Fruit fly (Drosophila melanogaster) whole organism, embryonic: ENCODE results near the gene path.

Source experiments
- Adf1 ChIP-seq: fragments of 200-800 bp; sonication (Bioruptor generic); IDR thresholded peaks from 2 replicates; pipeline ENCODE4 v1.3.6; 2022; ENCODE audit warnings: missing biosample characterization, missing genetic modification characterization
- Bgb ChIP-seq: fragments of 200-800 bp; sonication (Bioruptor generic); IDR thresholded peaks from 2 replicates; pipeline ENCODE4 v1.3.6; 2022; ENCODE audit warnings: missing biosample characterization, missing genetic modification characterization; ENCODE audit not compliant: partially characterized antibody
- CG11247 ChIP-seq: fragments of 200-800 bp; sonication (Bioruptor generic); IDR thresholded peaks from 2 replicates; pipeline ENCODE4 v1.3.6; 2022; ENCODE audit warnings: missing biosample characterization, missing genetic modification characterization
- CG12391 ChIP-seq: fragments of 200-800 bp; sonication (Bioruptor generic); optimal IDR thresholded peaks from 3 replicates; lab custom pipeline; 2018; ENCODE audit warnings: missing biosample characterization, mild to moderate bottlenecking, missing genetic modification characterization, moderate library complexity
- CG13287 ChIP-seq: fragments of 200-800 bp; sonication (Bioruptor generic); IDR thresholded peaks from 2 replicates; pipeline ENCODE4 v1.3.6; 2022; ENCODE audit warnings: missing biosample characterization, missing genetic modification characterization; ENCODE audit not compliant: partially characterized antibody
- CG14965 ChIP-seq: fragments of 200-800 bp; sonication (Bioruptor generic); optimal IDR thresholded peaks from 2 replicates; lab custom pipeline; 2016; ENCODE audit warnings: missing biosample characterization, missing genetic modification characterization, borderline replicate concordance
- CG15514 ChIP-seq: fragments of 200-800 bp; sonication (Bioruptor generic); optimal IDR thresholded peaks from 3 replicates; lab custom pipeline; 2017; ENCODE audit warnings: missing biosample characterization, missing genetic modification characterization, mild to moderate bottlenecking, moderate library complexity, missing genetic modification reagents
- CG18599 ChIP-seq: fragments of 200-800 bp; sonication (Bioruptor generic); optimal IDR thresholded peaks from 3 replicates; lab custom pipeline; 2017; ENCODE audit warnings: missing biosample characterization, missing genetic modification characterization, mild to moderate bottlenecking, moderate library complexity, missing genetic modification reagents
- CG33213 ChIP-seq: fragments of 200-800 bp; sonication (Bioruptor generic); optimal IDR thresholded peaks from 3 replicates; lab custom pipeline; 2016; ENCODE audit warnings: missing biosample characterization, missing genetic modification characterization
- CG3407 ChIP-seq: fragments of 200-800 bp; sonication (Bioruptor generic); optimal IDR thresholded peaks from 2 replicates; lab custom pipeline; 2018; ENCODE audit warnings: missing biosample characterization, mild to moderate bottlenecking, missing genetic modification characterization
- CG3838 ChIP-seq: fragments of 200-800 bp; sonication (Bioruptor generic); optimal IDR thresholded peaks from 3 replicates; lab custom pipeline; 2016; ENCODE audit warnings: missing biosample characterization, missing genetic modification characterization
- CG3995 ChIP-seq: fragments of 200-800 bp; sonication (Bioruptor generic); optimal IDR thresholded peaks from 3 replicates; lab custom pipeline; 2016; ENCODE audit warnings: missing biosample characterization, missing genetic modification characterization
- CG8281 ChIP-seq: fragments of 200-800 bp; sonication (Bioruptor generic); optimal IDR thresholded peaks from 2 replicates; lab custom pipeline; 2018; ENCODE audit warnings: missing biosample characterization, mild to moderate bottlenecking, missing genetic modification characterization, moderate library complexity
- CG8478 ChIP-seq: fragments of >200 bp; optimal IDR thresholded peaks from 2 replicates; lab custom pipeline; 2018
- CG9215 ChIP-seq: fragments of 200-800 bp; sonication (Bioruptor generic); IDR thresholded peaks from 2 replicates; pipeline ENCODE4 v1.3.6; 2022; ENCODE audit warnings: missing biosample characterization, missing genetic modification characterization
- CG9727 ChIP-seq: fragments of 200-800 bp; sonication (Bioruptor generic); optimal IDR thresholded peaks from 3 replicates; lab custom pipeline; 2017; ENCODE audit warnings: missing biosample characterization, mild to moderate bottlenecking, missing genetic modification characterization
- CTCF ChIP-seq: fragments of 200-800 bp; sonication (Bioruptor generic); optimal IDR thresholded peaks from 2 replicates; lab custom pipeline; 2017; ENCODE audit warnings: missing biosample characterization, mild to moderate bottlenecking, missing genetic modification characterization, moderate library complexity
- CoRest ChIP-seq: fragments of 200-800 bp; sonication (Bioruptor generic); optimal IDR thresholded peaks from 3 replicates; lab custom pipeline; 2018; ENCODE audit warnings: missing biosample characterization, mild to moderate bottlenecking, missing genetic modification characterization, moderate library complexity
- Drgx ChIP-seq: fragments of 200-800 bp; sonication (Bioruptor generic); IDR thresholded peaks from 2 replicates; pipeline ENCODE4 v1.3.6; 2022; ENCODE audit warnings: missing biosample characterization, missing genetic modification characterization
- GATAe ChIP-seq: fragments of 200-800 bp; sonication (Bioruptor generic); conservative IDR thresholded peaks from 2 replicates; pipeline ENCODE4 v1.3.6; 2022; ENCODE audit warnings: missing biosample characterization, missing genetic modification characterization
- HLHmδ ChIP-seq: fragments of 200-800 bp; sonication (Bioruptor generic); optimal IDR thresholded peaks from 2 replicates; lab custom pipeline; 2018; ENCODE audit warnings: missing biosample characterization, mild to moderate bottlenecking, missing genetic modification characterization, moderate library complexity
- HmgZ ChIP-seq: fragments of 200-800 bp; sonication (Bioruptor generic); optimal IDR thresholded peaks from 2 replicates; lab custom pipeline; 2018; ENCODE audit warnings: missing biosample characterization, mild to moderate bottlenecking, missing genetic modification characterization
- Hr3 ChIP-seq: fragments of 200-800 bp; sonication (Bioruptor generic); optimal IDR thresholded peaks from 3 replicates; lab custom pipeline; 2016; ENCODE audit warnings: missing biosample characterization, missing genetic modification characterization
- Jarid2 ChIP-seq: fragments of 200-800 bp; sonication (Bioruptor generic); optimal IDR thresholded peaks from 3 replicates; lab custom pipeline; 2017; ENCODE audit warnings: mild to moderate bottlenecking, missing biosample characterization, missing genetic modification reagents, missing genetic modification characterization
- Mrtf ChIP-seq: fragments of 200-800 bp; sonication (Bioruptor generic); IDR thresholded peaks from 3 replicates; pipeline ENCODE4 v1.3.6; 2022; ENCODE audit warnings: missing biosample characterization, missing genetic modification characterization
- NC2α ChIP-seq: fragments of 200-800 bp; sonication (Bioruptor generic); optimal IDR thresholded peaks from 2 replicates; lab custom pipeline; 2016; ENCODE audit warnings: missing biosample characterization, missing genetic modification characterization
- NC2β ChIP-seq: fragments of 200-800 bp; sonication (Bioruptor generic); optimal IDR thresholded peaks from 2 replicates; lab custom pipeline; 2016; ENCODE audit warnings: missing biosample characterization, missing genetic modification characterization
- Nf-YB ChIP-seq: fragments of 200-800 bp; sonication (Bioruptor generic); optimal IDR thresholded peaks from 3 replicates; lab custom pipeline; 2019; ENCODE audit warnings: missing biosample characterization, mild to moderate bottlenecking, missing genetic modification characterization, moderate library complexity
- PHDP ChIP-seq: fragments of 200-800 bp; sonication (Bioruptor generic); optimal IDR thresholded peaks from 3 replicates; lab custom pipeline; 2018; ENCODE audit warnings: missing biosample characterization, mild to moderate bottlenecking, missing genetic modification characterization, moderate library complexity
- Sry-δ ChIP-seq: fragments of 200-800 bp; sonication (Bioruptor generic); optimal IDR thresholded peaks from 2 replicates; lab custom pipeline; 2016; ENCODE audit warnings: missing biosample characterization, missing genetic modification characterization
- Stat92E ChIP-seq, 3 experiments: fragments of >200 bp in 2 of 3; fragments of 200-800 bp in 1 of 3; sonication (Bioruptor generic) in 1 of 3; optimal IDR thresholded peaks; 2 replicates each; lab custom pipeline; 2017 to 2019; ENCODE audit warnings: missing biosample characterization in 3 of 3, missing genetic modification characterization in 3 of 3, mild to moderate bottlenecking in 1 of 3, moderate library complexity in 1 of 3
- en ChIP-seq: fragments of 200-800 bp; sonication (Bioruptor generic); optimal IDR thresholded peaks from 2 replicates; lab custom pipeline; 2016; ENCODE audit warnings: missing biosample characterization, missing genetic modification characterization
- ftz-f1 ChIP-seq: fragments of 200-800 bp; sonication (Bioruptor generic); optimal IDR thresholded peaks from 2 replicates; lab custom pipeline; 2016; ENCODE audit warnings: missing biosample characterization, missing genetic modification characterization
- gfzf ChIP-seq: fragments of 200-800 bp; sonication (Bioruptor generic); optimal IDR thresholded peaks from 2 replicates; lab custom pipeline; 2016; ENCODE audit warnings: missing biosample characterization, mild to moderate bottlenecking, missing genetic modification characterization, moderate library complexity
- grn ChIP-seq: fragments of 200-800 bp; sonication (Bioruptor generic); optimal IDR thresholded peaks from 3 replicates; lab custom pipeline; 2017; ENCODE audit warnings: missing biosample characterization, missing genetic modification characterization
- gro ChIP-seq: fragments of 200-800 bp; sonication (Bioruptor generic); optimal IDR thresholded peaks from 2 replicates; lab custom pipeline; 2016; ENCODE audit warnings: missing biosample characterization, missing genetic modification characterization
- hb ChIP-seq: fragments of 200-800 bp; sonication (Bioruptor generic); IDR thresholded peaks from 3 replicates; pipeline ENCODE4 v1.3.6; 2022; ENCODE audit warnings: missing biosample characterization, missing genetic modification characterization; ENCODE audit not compliant: partially characterized antibody
- hbn ChIP-seq: fragments of 200-800 bp; sonication (Bioruptor generic); IDR thresholded peaks from 2 replicates; pipeline ENCODE4 v1.3.6; 2022; ENCODE audit warnings: missing biosample characterization, missing genetic modification characterization; ENCODE audit not compliant: partially characterized antibody
- insv ChIP-seq, 2 experiments: fragments of 200-800 bp; sonication (Bioruptor generic); optimal IDR thresholded peaks; 3 replicates each; lab custom pipeline; 2016 to 2018; ENCODE audit warnings: missing biosample characterization in 2 of 2, missing genetic modification characterization in 2 of 2
- inv ChIP-seq: fragments of 200-800 bp; sonication (Bioruptor generic); IDR thresholded peaks from 2 replicates; pipeline ENCODE4 v1.3.6; 2022; ENCODE audit warnings: missing biosample characterization, missing genetic modification characterization; ENCODE audit not compliant: partially characterized antibody
- kni ChIP-seq: fragments of 200-800 bp; sonication (Bioruptor generic); optimal IDR thresholded peaks from 3 replicates; lab custom pipeline; 2017; ENCODE audit warnings: mild to moderate bottlenecking, missing biosample characterization, missing genetic modification reagents, missing genetic modification characterization
- onecut ChIP-seq: fragments of 200-800 bp; sonication (Bioruptor generic); IDR thresholded peaks from 2 replicates; pipeline ENCODE4 v1.3.6; 2022; ENCODE audit warnings: missing biosample characterization, missing genetic modification characterization
- pfk ChIP-seq: fragments of 200-800 bp; sonication (Bioruptor generic); optimal IDR thresholded peaks from 2 replicates; lab custom pipeline; 2018; ENCODE audit warnings: missing biosample characterization, mild to moderate bottlenecking, missing genetic modification characterization, moderate library complexity
- pzg ChIP-seq: fragments of 200-800 bp; sonication (Bioruptor generic); optimal IDR thresholded peaks from 3 replicates; lab custom pipeline; 2018; ENCODE audit warnings: missing biosample characterization, mild to moderate bottlenecking, missing genetic modification characterization, moderate library complexity
- ranshi ChIP-seq: fragments of 200-800 bp; sonication (Bioruptor generic); IDR thresholded peaks from 2 replicates; pipeline ENCODE4 v1.3.6; 2022; ENCODE audit warnings: missing biosample characterization, missing genetic modification characterization
- ro ChIP-seq: fragments of 200-800 bp; sonication (Bioruptor generic); IDR thresholded peaks from 2 replicates; pipeline ENCODE4 v1.3.6; 2022; ENCODE audit warnings: missing biosample characterization, missing genetic modification characterization
- tna ChIP-seq: fragments of 200-800 bp; sonication (Bioruptor generic); IDR thresholded peaks from 2 replicates; pipeline ENCODE4 v1.3.6; 2022; ENCODE audit warnings: missing biosample characterization, missing genetic modification characterization; ENCODE audit not compliant: partially characterized antibody
- zen ChIP-seq: fragments of 200-800 bp; sonication (Bioruptor generic); optimal IDR thresholded peaks from 3 replicates; lab custom pipeline; 2018; ENCODE audit warnings: missing biosample characterization, mild to moderate bottlenecking, missing genetic modification characterization, moderate library complexity

The path gene

DNA sequence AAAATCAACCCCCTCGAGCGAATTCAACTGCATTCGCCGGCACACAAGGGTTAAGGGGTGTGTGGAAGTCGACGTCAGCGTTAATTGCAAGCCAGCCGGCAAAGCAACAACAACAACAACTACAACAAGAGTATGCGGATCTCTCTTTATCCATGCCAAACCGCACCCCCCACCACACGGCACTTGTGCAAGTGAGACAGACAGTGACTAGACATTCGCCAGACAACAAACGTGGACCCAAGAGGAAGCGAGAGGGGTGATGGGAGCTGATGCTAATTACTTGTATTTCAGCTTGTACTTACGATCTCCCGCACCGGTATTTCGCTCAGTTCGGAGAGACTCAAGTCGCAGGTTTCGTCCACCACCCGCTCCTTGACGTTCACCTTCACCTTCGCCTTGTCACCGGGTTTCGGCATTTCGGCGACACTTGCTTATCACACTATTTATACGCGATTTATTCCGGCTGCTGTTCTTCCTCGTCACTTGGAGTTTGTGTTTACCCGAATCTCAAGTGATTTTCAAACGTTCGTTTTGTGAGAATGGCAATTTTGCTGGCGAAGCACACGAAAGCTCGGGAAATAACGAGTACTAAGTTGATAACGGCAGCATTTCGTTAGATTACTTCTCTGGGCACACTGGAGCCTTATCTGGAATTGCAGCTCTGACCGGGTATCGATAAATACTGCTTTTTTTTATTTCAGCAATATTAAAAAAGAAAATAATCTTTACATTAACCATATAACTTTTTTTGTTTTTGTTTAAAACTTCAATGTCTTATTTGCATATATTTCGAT is 4.1 kb upstream of the path start, which contains the start of gene CG3408 (continued):
- TF ChIP-seq tna (GFP tag; lab: Robert Waterston, UW) (no peak), CG14965 (GFP tag; lab: Kevin White, UChicago) (no peak), CG33213 (GFP tag; lab: Kevin White, UChicago) (peak; percentile 66), onecut (GFP tag; lab: Robert Waterston, UW) (no peak), ftz-f1 (GFP tag; lab: Kevin White, UChicago) (no peak), CG3838 (peak; percentile 8), HLHmδ (GFP tag; lab: Kevin White, UChicago) (no peak), CoRest (tag; lab: Kevin White, UChicago) (no peak), CG3995 (GFP tag; lab: Kevin White, UChicago) (peak; percentile 95), CG11247 (GFP tag; lab: Robert Waterston, UW) (no peak), Bgb (GFP tag; lab: Robert Waterston, UW) (no peak; the same call in 1 of the 2 replicates), inv (no peak), Nf-YB (GFP tag; lab: Kevin White, UChicago) (no peak), Hr3 (no peak), hbn (GFP tag; lab: Robert Waterston, UW) (no peak), HmgZ (tag; lab: Kevin White, UChicago) (peak; percentile 71), Sry-δ (GFP tag; lab: Kevin White, UChicago) (peak; percentile 54), NC2α (no peak), CG12391 (tag; lab: Kevin White, UChicago) (peak; percentile 24), kni (GFP tag; lab: Kevin White, UChicago) (peak; percentile 7), Mrtf (GFP tag; lab: Robert Waterston, UW) (no peak), CG13287 (GFP tag; lab: Robert Waterston, UW) (peak; percentile 57; the same call in 1 of the 2 replicates), Stat92E (GFP tag; optimal IDR thresholded peaks at IDR 0.05; lab: Kevin White, UChicago) (peak in 1 of 3 experiments; percentile 50), gro (peak; percentile 52), CG9215 (GFP tag; lab: Robert Waterston, UW) (no peak), ranshi (GFP tag; lab: Robert Waterston, UW) (0 out of 2 replicates have a peak, but pooled peaks have one; percentile 8), pfk (GFP tag; lab: Kevin White, UChicago) (peak; percentile 14), Drgx (GFP tag; lab: Robert Waterston, UW) (no peak; the same call in 1 of the 2 replicates), en (GFP tag; lab: Kevin White, UChicago) (no peak), CG9727 (GFP tag; lab: Kevin White, UChicago) (no peak), CG8478 (lab: Kevin White, UChicago) (no peak), ro (no peak), CTCF (GFP tag; lab: Kevin White, UChicago) (peak; percentile 42), Jarid2 (GFP tag; lab: Kevin White, UChicago) (no peak), grn (GFP tag; lab: Kevin White, UChicago) (peak; percentile 59), insv (GFP tag; optimal IDR thresholded peaks at IDR 0.05; lab: Kevin White, UChicago) (no peak), CG18599 (GFP tag; lab: Kevin White, UChicago) (peak; percentile 39), hb (GFP tag; lab: Robert Waterston, UW) (no peak), gfzf (GFP tag; lab: Kevin White, UChicago) (peak; percentile 94), GATAe (peak; percentile 23; the same call in 1 of the 2 replicates), PHDP (tag; lab: Kevin White, UChicago) (no peak), CG8281 (tag; lab: Kevin White, UChicago) (no peak), CG3407 (no peak), Adf1 (GFP tag; lab: Robert Waterston, UW) (peak; percentile 21; the same call in 1 of the 2 replicates), pzg (GFP tag; lab: Kevin White, UChicago) (peak; percentile 94), zen (no peak), CG15514 (GFP tag; lab: Kevin White, UChicago) (peak; percentile 73), NC2β (peak; percentile 29)
